Worm (Caenorhabditis elegans): ENCODE results near the gene osm-10.

ce11 chrIII:7216924-7217521 lies 26.1 kb upstream of the osm-10 start:
- no peak for TF ChIP-seq nhr-6 (tag; optimal IDR thresholded peaks at IDR 0.05)
- no peak for TF ChIP-seq dmd-6 (GFP tag; IDR thresholded peaks at IDR 0.05)
- no peak for TF ChIP-seq ama-1 (optimal IDR thresholded peaks at IDR 0.05)
- TF ChIP-seq spr-1 (tag; optimal IDR thresholded peaks at IDR 0.05), result no peak
- no peak for TF ChIP-seq hif-1 (tag; optimal IDR thresholded peaks at IDR 0.05)
- TF ChIP-seq nhr-25 (tag; optimal IDR thresholded peaks at IDR 0.05; ENCODE audit: borderline replicate concordance, insufficient read depth), result no peak
- peak; percentile 68 for TF ChIP-seq hlh-11 (tag; optimal IDR thresholded peaks at IDR 0.05)
- no peak for TF ChIP-seq fkh-10 (GFP tag; optimal IDR thresholded peaks at IDR 0.05)
- TF ChIP-seq php-3 (GFP tag; IDR thresholded peaks at IDR 0.05), result no peak
- peak; percentile 84 for TF ChIP-seq aha-1 (tag)
- TF ChIP-seq ces-1 (GFP tag; optimal IDR thresholded peaks at IDR 0.05), result no peak

Measured in whole organism, L4 larva.